Fruit fly (Drosophila melanogaster) whole organism, embryonic: ENCODE measurements around the gene tbrd-1.

Source experiments
- Atf3 ChIP-seq: fragments of 200-800 bp; sonication (Bioruptor generic); optimal IDR thresholded peaks from 3 replicates; lab custom pipeline; 2016; ENCODE audit warnings: missing biosample characterization, missing genetic modification characterization
- Bdp1 ChIP-seq: fragments of 200-800 bp; sonication (Bioruptor generic); optimal IDR thresholded peaks from 3 replicates; lab custom pipeline; 2016; ENCODE audit warnings: missing biosample characterization, missing genetic modification characterization
- Bgb ChIP-seq: fragments of 200-800 bp; sonication (Bioruptor generic); IDR thresholded peaks from 2 replicates; pipeline ENCODE4 v1.3.6; 2022; ENCODE audit warnings: missing biosample characterization, missing genetic modification characterization; ENCODE audit not compliant: partially characterized antibody
- CG10209 ChIP-seq: fragments of 200-800 bp; sonication (Bioruptor generic); optimal IDR thresholded peaks from 3 replicates; lab custom pipeline; 2017; ENCODE audit warnings: missing biosample characterization, mild to moderate bottlenecking, missing genetic modification characterization, missing genetic modification reagents
- CG11723 ChIP-seq: fragments of 200-800 bp; sonication (Bioruptor generic); optimal IDR thresholded peaks from 2 replicates; lab custom pipeline; 2017; ENCODE audit warnings: missing biosample characterization, mild to moderate bottlenecking, missing genetic modification characterization
- CG12071 ChIP-seq: fragments of 200-800 bp; sonication (Bioruptor generic); optimal IDR thresholded peaks from 3 replicates; lab custom pipeline; 2018; ENCODE audit warnings: missing biosample characterization, mild to moderate bottlenecking, missing genetic modification characterization
- CG12659 ChIP-seq: fragments of 200-800 bp; sonication (Bioruptor generic); optimal IDR thresholded peaks from 3 replicates; lab custom pipeline; 2017; ENCODE audit warnings: mild to moderate bottlenecking, missing biosample characterization, missing genetic modification reagents, missing genetic modification characterization
- CG13123 ChIP-seq: fragments of 200-800 bp; sonication (Bioruptor generic); optimal IDR thresholded peaks from 2 replicates; lab custom pipeline; 2016; ENCODE audit warnings: missing biosample characterization, missing genetic modification characterization
- CG13287 ChIP-seq: fragments of 200-800 bp; sonication (Bioruptor generic); IDR thresholded peaks from 2 replicates; pipeline ENCODE4 v1.3.6; 2022; ENCODE audit warnings: missing biosample characterization, missing genetic modification characterization; ENCODE audit not compliant: partially characterized antibody
- CG14710 ChIP-seq: fragments of 200-800 bp; sonication (Bioruptor generic); optimal IDR thresholded peaks from 3 replicates; lab custom pipeline; 2019; ENCODE audit warnings: missing biosample characterization, mild to moderate bottlenecking, missing genetic modification characterization, moderate library complexity
- CG14965 ChIP-seq: fragments of 200-800 bp; sonication (Bioruptor generic); optimal IDR thresholded peaks from 2 replicates; lab custom pipeline; 2016; ENCODE audit warnings: missing biosample characterization, missing genetic modification characterization, borderline replicate concordance
- CG15601 ChIP-seq: fragments of 200-800 bp; sonication (Bioruptor generic); optimal IDR thresholded peaks from 3 replicates; lab custom pipeline; 2019; ENCODE audit warnings: missing biosample characterization, mild to moderate bottlenecking, missing genetic modification characterization, moderate library complexity
- CG15696 ChIP-seq: fragments of 200-800 bp; sonication (Bioruptor generic); optimal IDR thresholded peaks from 2 replicates; lab custom pipeline; 2019; ENCODE audit warnings: missing biosample characterization, mild to moderate bottlenecking, missing genetic modification characterization, moderate library complexity
- CG17186 ChIP-seq: fragments of 200-800 bp; sonication (Bioruptor generic); optimal IDR thresholded peaks from 3 replicates; lab custom pipeline; 2017; ENCODE audit warnings: missing biosample characterization, missing genetic modification reagents, missing genetic modification characterization
- CG18476 ChIP-seq: fragments of 200-800 bp; sonication (Bioruptor generic); optimal IDR thresholded peaks from 2 replicates; lab custom pipeline; 2016; ENCODE audit warnings: missing biosample characterization, mild to moderate bottlenecking, missing genetic modification characterization
- CG2199 ChIP-seq: fragments of 200-800 bp; sonication (Bioruptor generic); IDR thresholded peaks from 3 replicates; pipeline ENCODE4 v1.3.6; 2022; ENCODE audit warnings: missing biosample characterization, missing genetic modification characterization
- CG2678 ChIP-seq: fragments of 200-800 bp; sonication (Bioruptor generic); optimal IDR thresholded peaks from 3 replicates; lab custom pipeline; 2019; ENCODE audit warnings: missing biosample characterization, mild to moderate bottlenecking, missing genetic modification characterization, moderate library complexity
- CG2875 ChIP-seq: fragments of 200-800 bp; sonication (Bioruptor generic); optimal IDR thresholded peaks from 2 replicates; lab custom pipeline; 2017; ENCODE audit warnings: missing biosample characterization, mild to moderate bottlenecking, missing genetic modification characterization, missing genetic modification reagents
- CG3847 ChIP-seq: fragments of 200-800 bp; sonication (Bioruptor generic); IDR thresholded peaks from 2 replicates; pipeline ENCODE4 v1.3.6; 2022; ENCODE audit warnings: missing biosample characterization, missing genetic modification characterization
- CG4707 ChIP-seq: fragments of 200-800 bp; sonication (Bioruptor generic); optimal IDR thresholded peaks from 2 replicates; lab custom pipeline; 2018; ENCODE audit warnings: missing biosample characterization, mild to moderate bottlenecking, missing genetic modification characterization, moderate library complexity
- CG6254 ChIP-seq: fragments of 200-800 bp; sonication (Bioruptor generic); optimal IDR thresholded peaks from 3 replicates; lab custom pipeline; 2017; ENCODE audit warnings: mild to moderate bottlenecking, missing biosample characterization, missing genetic modification reagents, missing genetic modification characterization
- CG7357 ChIP-seq: fragments of 200-800 bp; sonication (Bioruptor generic); IDR thresholded peaks from 3 replicates; pipeline ENCODE4 v1.3.6; 2022; ENCODE audit warnings: missing biosample characterization, missing genetic modification characterization
- CG7839 ChIP-seq: fragments of 200-800 bp; sonication (Bioruptor generic); optimal IDR thresholded peaks from 3 replicates; lab custom pipeline; 2018; ENCODE audit warnings: missing biosample characterization, mild to moderate bottlenecking, missing genetic modification characterization, moderate library complexity
- CG8478 ChIP-seq: fragments of >200 bp; optimal IDR thresholded peaks from 2 replicates; lab custom pipeline; 2018
- CG9797 ChIP-seq: fragments of 200-800 bp; sonication (Bioruptor generic); optimal IDR thresholded peaks from 3 replicates; lab custom pipeline; 2018; ENCODE audit warnings: missing biosample characterization, mild to moderate bottlenecking, missing genetic modification characterization
- Dad ChIP-seq: fragments of 200-800 bp; sonication (Bioruptor generic); optimal IDR thresholded peaks from 3 replicates; lab custom pipeline; 2016; ENCODE audit warnings: missing biosample characterization, missing genetic modification characterization
- Dbx ChIP-seq: fragments of 200-800 bp; sonication (Bioruptor generic); IDR thresholded peaks from 3 replicates; pipeline ENCODE4 v1.3.6; 2022; ENCODE audit warnings: missing biosample characterization, missing genetic modification characterization
- Deaf1 ChIP-seq: fragments of 200-800 bp; optimal IDR thresholded peaks from 3 replicates; lab custom pipeline; 2019; ENCODE audit warnings: missing biosample characterization, mild to moderate bottlenecking, missing genetic modification characterization, moderate library complexity
- Sox102F ChIP-seq: fragments of 200-800 bp; sonication (Bioruptor generic); optimal IDR thresholded peaks from 2 replicates; lab custom pipeline; 2018; ENCODE audit warnings: missing biosample characterization, mild to moderate bottlenecking, missing genetic modification characterization, moderate library complexity
- Xrp1 ChIP-seq: fragments of 200-800 bp; sonication (Bioruptor generic); IDR thresholded peaks from 2 replicates; pipeline ENCODE4 v1.3.6; 2022; ENCODE audit warnings: missing biosample characterization, missing genetic modification characterization
- abd-A ChIP-seq: fragments of 200-800 bp; sonication (Bioruptor generic); optimal IDR thresholded peaks from 3 replicates; lab custom pipeline; 2019; ENCODE audit warnings: missing biosample characterization, mild to moderate bottlenecking, missing genetic modification characterization, moderate library complexity
- amos ChIP-seq: fragments of 200-800 bp; sonication (Bioruptor generic); IDR thresholded peaks from 2 replicates; pipeline ENCODE4 v1.3.6; 2022; ENCODE audit warnings: missing biosample characterization, missing genetic modification characterization; ENCODE audit not compliant: partially characterized antibody
- ato ChIP-seq: fragments of 200-800 bp; sonication (Bioruptor generic); IDR thresholded peaks from 2 replicates; pipeline ENCODE4 v1.3.6; 2022; ENCODE audit warnings: missing biosample characterization, missing genetic modification characterization; ENCODE audit not compliant: partially characterized antibody
- bab2 ChIP-seq: fragments of 200-800 bp; sonication (Bioruptor generic); optimal IDR thresholded peaks from 2 replicates; lab custom pipeline; 2016; ENCODE audit warnings: missing biosample characterization, missing genetic modification characterization
- chn ChIP-seq: fragments of 200-800 bp; sonication (Bioruptor generic); optimal IDR thresholded peaks from 2 replicates; lab custom pipeline; 2016; ENCODE audit warnings: missing biosample characterization, missing genetic modification characterization
- corto ChIP-seq: fragments of 200-800 bp; sonication (Bioruptor generic); optimal IDR thresholded peaks from 2 replicates; lab custom pipeline; 2016; ENCODE audit warnings: missing biosample characterization, mild to moderate bottlenecking, missing genetic modification characterization, moderate library complexity
- disco-r ChIP-seq: fragments of 200-800 bp; sonication (Bioruptor generic); optimal IDR thresholded peaks from 2 replicates; lab custom pipeline; 2016; ENCODE audit warnings: missing biosample characterization, missing genetic modification characterization
- dmrt99B ChIP-seq: fragments of 200-800 bp; sonication (Bioruptor generic); optimal IDR thresholded peaks from 2 replicates; lab custom pipeline; 2018; ENCODE audit warnings: missing biosample characterization, mild to moderate bottlenecking, missing genetic modification characterization, moderate library complexity
- dysf ChIP-seq: fragments of 200-800 bp; sonication (Bioruptor generic); IDR thresholded peaks from 3 replicates; pipeline ENCODE4 v1.3.6; 2022; ENCODE audit warnings: missing biosample characterization, missing genetic modification characterization
- eyg ChIP-seq: fragments of 200-800 bp; sonication (Bioruptor generic); optimal IDR thresholded peaks from 3 replicates; lab custom pipeline; 2016; ENCODE audit warnings: missing biosample characterization, missing genetic modification characterization
- fd102C ChIP-seq: fragments of 200-800 bp; sonication (Bioruptor generic); optimal IDR thresholded peaks from 2 replicates; lab custom pipeline; 2018; ENCODE audit warnings: missing biosample characterization, mild to moderate bottlenecking, missing genetic modification characterization, moderate library complexity
- gcm2 ChIP-seq: fragments of 200-800 bp; sonication (Bioruptor generic); optimal IDR thresholded peaks from 2 replicates; lab custom pipeline; 2016; ENCODE audit warnings: missing biosample characterization, missing genetic modification characterization
- gro ChIP-seq: fragments of 200-800 bp; sonication (Bioruptor generic); optimal IDR thresholded peaks from 2 replicates; lab custom pipeline; 2016; ENCODE audit warnings: missing biosample characterization, missing genetic modification characterization
- h ChIP-seq: fragments of >200 bp; optimal IDR thresholded peaks from 2 replicates; lab custom pipeline; 2017
- ham ChIP-seq: fragments of 200-800 bp; sonication (Bioruptor generic); IDR thresholded peaks from 2 replicates; pipeline ENCODE4 v1.3.6; 2022; ENCODE audit warnings: missing biosample characterization, missing genetic modification characterization
- hth ChIP-seq: fragments of >200 bp; optimal IDR thresholded peaks from 2 replicates; lab custom pipeline; 2017; ENCODE audit warnings: inconsistent platforms
- lov ChIP-seq, 2 experiments: fragments of 200-800 bp in 1 of 2; fragments of >200 bp in 1 of 2; sonication (Bioruptor generic) in 1 of 2; IDR thresholded peaks in 1 of 2; optimal IDR thresholded peaks in 1 of 2; 2 replicates in 1 of 2; 3 replicates in 1 of 2; pipeline versions ENCODE4 v1.3.6 to Lab custom; 2017 to 2022; ENCODE audit warnings: missing biosample characterization in 1 of 2, missing genetic modification characterization in 1 of 2
- otp ChIP-seq: fragments of 200-800 bp; sonication (Bioruptor generic); IDR thresholded peaks from 3 replicates; pipeline ENCODE4, ENCODE4 v1.3.6; 2022; ENCODE audit warnings: missing biosample characterization, missing genetic modification characterization
- sc ChIP-seq, 3 experiments: fragments of >200 bp in 2 of 3; fragments of 200-800 bp in 1 of 3; sonication (Bioruptor generic) in 1 of 3; optimal IDR thresholded peaks; 2 replicates in 2 of 3; 3 replicates in 1 of 3; lab custom pipeline; 2017; ENCODE audit warnings: mild to moderate bottlenecking in 1 of 3, missing biosample characterization in 1 of 3, missing genetic modification characterization in 1 of 3, missing genetic modification reagents in 1 of 3
- shn ChIP-seq: fragments of 200-800 bp; sonication (Bioruptor generic); optimal IDR thresholded peaks from 3 replicates; lab custom pipeline; 2016; ENCODE audit warnings: missing biosample characterization, missing genetic modification characterization

tbrd-1 gene

DNA sequence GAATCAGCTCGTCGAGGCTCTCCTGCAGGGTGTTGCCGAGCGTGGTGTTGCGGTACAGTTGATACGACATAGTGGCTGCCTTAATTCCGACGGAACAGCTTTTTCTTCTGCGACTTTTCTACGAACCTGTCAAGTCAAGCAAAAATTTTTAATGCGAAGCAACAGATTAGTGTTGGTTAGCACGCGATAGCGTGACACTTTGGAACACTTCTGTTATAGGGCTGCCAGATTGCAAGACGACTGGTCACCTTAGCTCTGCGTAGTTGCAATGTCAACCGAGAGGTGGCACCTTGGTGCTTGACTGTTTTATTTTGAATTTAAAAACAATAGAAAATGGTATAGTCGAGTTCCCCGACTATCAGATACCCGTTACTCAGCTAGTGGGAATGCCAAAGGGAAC, 2.5 kb downstream of the tbrd-1 start, which contains the start of gene TfIIA-S (continued):
- TF ChIP-seq CG9797: peak; percentile 86
- no peak for TF ChIP-seq CG2678 (tag; lab: Kevin White, UChicago)
- no peak for TF ChIP-seq otp (GFP tag; lab: Robert Waterston, UW)
- TF ChIP-seq Atf3 (GFP tag; lab: Kevin White, UChicago): peak; percentile 75
- no peak for TF ChIP-seq ato (GFP tag; lab: Robert Waterston, UW)
- no peak for TF ChIP-seq Bgb (GFP tag; lab: Robert Waterston, UW)
- TF ChIP-seq CG11723 (GFP tag; lab: Kevin White, UChicago): peak; percentile 52
- TF ChIP-seq fd102C (GFP tag; lab: Kevin White, UChicago): peak; percentile 18
- no peak for TF ChIP-seq ham
- peak; percentile 69 for TF ChIP-seq CG13123 (GFP tag; lab: Kevin White, UChicago)
- TF ChIP-seq CG7357 (GFP tag; lab: Robert Waterston, UW): no peak
- no peak for TF ChIP-seq amos
- TF ChIP-seq eyg (GFP tag; lab: Kevin White, UChicago): peak; percentile 77
- peak; percentile 64 for TF ChIP-seq Dad (GFP tag; lab: Kevin White, UChicago)
- TF ChIP-seq disco-r (GFP tag; lab: Kevin White, UChicago): peak; percentile 60
- no peak for TF ChIP-seq abd-A (tag; lab: Kevin White, UChicago)
- peak; percentile 69 for TF ChIP-seq CG10209
- TF ChIP-seq hth: no peak
- TF ChIP-seq Sox102F (GFP tag; lab: Kevin White, UChicago): no peak
- no peak for TF ChIP-seq Xrp1 (GFP tag; lab: Robert Waterston, UW)
- TF ChIP-seq shn (GFP tag; lab: Kevin White, UChicago): peak; percentile 89
- TF ChIP-seq CG2875 (GFP tag; lab: Kevin White, UChicago): no peak
- peak; percentile 88 for TF ChIP-seq gro (GFP tag; lab: Kevin White, UChicago)
- peak; percentile 38 for TF ChIP-seq CG14965
- TF ChIP-seq CG12659 (GFP tag; lab: Kevin White, UChicago): peak; percentile 94
- peak; percentile 84 for TF ChIP-seq chn (GFP tag; lab: Kevin White, UChicago)
- no peak for TF ChIP-seq corto (GFP tag; lab: Kevin White, UChicago)
- no peak for TF ChIP-seq dmrt99B (tag; lab: Kevin White, UChicago)
- TF ChIP-seq bab2 (GFP tag; lab: Kevin White, UChicago): peak; percentile 75
- TF ChIP-seq CG12071 (GFP tag; lab: Kevin White, UChicago): peak; percentile 21
- TF ChIP-seq CG17186 (GFP tag; lab: Kevin White, UChicago): peak; percentile 78
- no peak for TF ChIP-seq dysf (GFP tag; lab: Robert Waterston, UW)
- no peak for TF ChIP-seq lov (optimal IDR thresholded peaks at IDR 0.05; lab: Kevin White, UChicago)
- TF ChIP-seq lov (GFP tag; IDR thresholded peaks at IDR 0.05; lab: Robert Waterston, UW): no peak
- TF ChIP-seq h (lab: Kevin White, UChicago): no peak
- TF ChIP-seq sc (optimal IDR thresholded peaks at IDR 0.05; lab: Kevin White, UChicago): no peak
- TF ChIP-seq sc (GFP tag; optimal IDR thresholded peaks at IDR 0.05; lab: Kevin White, UChicago): no peak
- peak; percentile 4 for TF ChIP-seq CG4707 (GFP tag; lab: Kevin White, UChicago)
- TF ChIP-seq CG7839 (tag; lab: Kevin White, UChicago): peak; percentile 57
- no peak for TF ChIP-seq CG6254 (GFP tag; lab: Kevin White, UChicago)
- no peak for TF ChIP-seq CG8478 (lab: Kevin White, UChicago)
- no peak for TF ChIP-seq CG13287 (GFP tag; lab: Robert Waterston, UW)
- TF ChIP-seq CG18476 (GFP tag; lab: Kevin White, UChicago): peak; percentile 60
- TF ChIP-seq CG2199 (GFP tag; lab: Robert Waterston, UW): no peak
- peak; percentile 46 for TF ChIP-seq CG15696 (tag; lab: Kevin White, UChicago)
- peak; percentile 61 for TF ChIP-seq CG15601 (tag; lab: Kevin White, UChicago)
- TF ChIP-seq Dbx (GFP tag; lab: Robert Waterston, UW): no peak
- TF ChIP-seq CG3847 (GFP tag; lab: Robert Waterston, UW): no peak
- TF ChIP-seq Bdp1 (GFP tag; lab: Kevin White, UChicago): peak; percentile 68
- peak; percentile 19 for TF ChIP-seq gcm2 (GFP tag; lab: Kevin White, UChicago)
- peak; percentile 78 for TF ChIP-seq CG14710 (tag; lab: Kevin White, UChicago)
- no peak for TF ChIP-seq Deaf1 (tag; lab: Kevin White, UChicago)
